Worm (Caenorhabditis elegans): Measurements from ENCODE around the gene Y111B2A.1.

DNA sequence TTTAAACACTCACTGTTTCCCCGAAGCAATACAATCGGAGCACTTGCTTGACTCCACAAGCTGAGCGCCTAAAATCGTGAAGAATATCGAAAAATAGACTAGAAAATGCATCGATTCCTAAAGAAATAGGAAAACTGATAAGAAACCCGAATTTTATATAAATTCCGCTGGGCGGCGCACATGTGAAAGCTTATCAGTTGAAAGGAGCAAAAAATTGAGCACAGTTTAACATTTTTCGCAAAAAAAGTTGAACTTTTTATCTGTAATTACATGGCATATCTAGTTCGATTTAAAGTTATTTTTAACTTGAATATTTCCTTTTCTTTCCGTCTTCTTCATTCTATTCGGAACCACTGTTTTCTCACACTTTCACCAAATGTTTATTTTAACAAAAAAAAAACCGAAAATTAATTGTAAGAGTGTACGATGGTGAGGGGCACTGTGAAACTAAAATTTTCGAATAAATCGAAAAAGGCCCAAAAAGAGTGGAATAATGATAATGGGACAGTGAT lies 49.4 kb downstream of the Y111B2A.1 start, which contains the start of gene Y49E10.18:
- TF ChIP-seq ets-7 (tag; optimal IDR thresholded peaks at IDR 0.05), result no peak
- TF ChIP-seq B0310.2 (tag; optimal IDR thresholded peaks at IDR 0.05), result no peak
- TF ChIP-seq ceh-13 (GFP tag; optimal IDR thresholded peaks at IDR 0.05), result no peak
- no peak for TF ChIP-seq flt-1 (GFP tag; IDR thresholded peaks at IDR 0.05)
- TF ChIP-seq aly-1 (tag; optimal IDR thresholded peaks at IDR 0.05), result no peak
